Fruit fly (Drosophila melanogaster) whole organism, embryonic: ENCODE data around the gene Rab3-GAP.

Experiments used
- ATbp ChIP-seq: fragments of 200-800 bp; sonication (Bioruptor generic); optimal IDR thresholded peaks from 2 replicates; lab custom pipeline; 2017; ENCODE audit warnings: missing biosample characterization, mild to moderate bottlenecking, missing genetic modification characterization, missing genetic modification reagents
- CG10366 ChIP-seq: fragments of 200-800 bp; sonication (Bioruptor generic); IDR thresholded peaks from 2 replicates; pipeline ENCODE4 v1.3.6; 2022; ENCODE audit warnings: missing biosample characterization, missing genetic modification characterization
- CG11398 ChIP-seq: fragments of 200-800 bp; sonication (Bioruptor generic); optimal IDR thresholded peaks from 2 replicates; lab custom pipeline; 2016; ENCODE audit warnings: missing biosample characterization, missing genetic modification characterization
- CG12104 ChIP-seq: fragments of 200-800 bp; sonication (Bioruptor generic); optimal IDR thresholded peaks from 3 replicates; lab custom pipeline; 2016; ENCODE audit warnings: missing biosample characterization, missing genetic modification characterization
- CG12155 ChIP-seq: fragments of 200-800 bp; sonication (Bioruptor generic); optimal IDR thresholded peaks from 3 replicates; lab custom pipeline; 2016; ENCODE audit warnings: missing biosample characterization, missing genetic modification characterization
- CG12769 ChIP-seq: fragments of 200-800 bp; sonication (Bioruptor generic); optimal IDR thresholded peaks from 2 replicates; lab custom pipeline; 2019; ENCODE audit warnings: missing biosample characterization, mild to moderate bottlenecking, missing genetic modification characterization, moderate library complexity
- CG13296 ChIP-seq: fragments of 200-800 bp; sonication (Bioruptor generic); optimal IDR thresholded peaks from 3 replicates; lab custom pipeline; 2018; ENCODE audit warnings: missing biosample characterization, mild to moderate bottlenecking, missing genetic modification characterization
- CG14014 ChIP-seq: fragments of 200-800 bp; sonication (Bioruptor generic); IDR thresholded peaks from 2 replicates; pipeline ENCODE4 v1.3.6; 2022; ENCODE audit warnings: missing biosample characterization, missing genetic modification characterization
- CG16779 ChIP-seq: fragments of 200-800 bp; sonication (Bioruptor generic); IDR thresholded peaks from 2 replicates; pipeline ENCODE4 v1.3.6; 2022; ENCODE audit warnings: missing biosample characterization, missing genetic modification characterization
- CG17829 ChIP-seq: fragments of 200-800 bp; optimal IDR thresholded peaks from 2 replicates; lab custom pipeline; 2019; ENCODE audit warnings: missing biosample characterization, mild to moderate bottlenecking, missing genetic modification characterization, moderate library complexity
- CG2712 ChIP-seq: fragments of 200-800 bp; optimal IDR thresholded peaks from 3 replicates; lab custom pipeline; 2019; ENCODE audit warnings: missing biosample characterization, mild to moderate bottlenecking, missing genetic modification characterization, moderate library complexity
- CG3163 ChIP-seq: fragments of 200-800 bp; sonication (Bioruptor generic); optimal IDR thresholded peaks from 3 replicates; lab custom pipeline; 2016; ENCODE audit warnings: missing biosample characterization, missing genetic modification characterization
- CG3281 ChIP-seq: fragments of 200-800 bp; sonication (Bioruptor generic); optimal IDR thresholded peaks from 3 replicates; lab custom pipeline; 2017; ENCODE audit warnings: missing biosample characterization, mild to moderate bottlenecking, missing genetic modification characterization
- CG42726 ChIP-seq: fragments of 200-800 bp; sonication (Bioruptor generic); IDR thresholded peaks from 2 replicates; pipeline ENCODE4 v1.3.6; 2022; ENCODE audit warnings: missing biosample characterization, missing genetic modification characterization; ENCODE audit not compliant: partially characterized antibody
- CG6175 ChIP-seq: fragments of 200-800 bp; sonication (Bioruptor generic); IDR thresholded peaks from 3 replicates; pipeline ENCODE4 v1.3.6; 2022; ENCODE audit warnings: missing biosample characterization, missing genetic modification characterization
- CG7357 ChIP-seq: fragments of 200-800 bp; sonication (Bioruptor generic); IDR thresholded peaks from 3 replicates; pipeline ENCODE4 v1.3.6; 2022; ENCODE audit warnings: missing biosample characterization, missing genetic modification characterization
- CG7556 ChIP-seq: fragments of 200-800 bp; sonication (Bioruptor generic); optimal IDR thresholded peaks from 2 replicates; lab custom pipeline; 2017; ENCODE audit warnings: missing biosample characterization, mild to moderate bottlenecking, missing genetic modification characterization
- CG7745 ChIP-seq: fragments of 200-800 bp; sonication (Bioruptor generic); optimal IDR thresholded peaks from 2 replicates; lab custom pipeline; 2018; ENCODE audit warnings: missing biosample characterization, mild to moderate bottlenecking, missing genetic modification characterization, moderate library complexity
- CG8359 ChIP-seq: fragments of 200-800 bp; sonication (Bioruptor generic); optimal IDR thresholded peaks from 2 replicates; lab custom pipeline; 2017; ENCODE audit warnings: missing biosample characterization, mild to moderate bottlenecking, missing genetic modification characterization, borderline replicate concordance
- CG9876 ChIP-seq: fragments of 200-800 bp; sonication (Bioruptor generic); optimal IDR thresholded peaks from 2 replicates; lab custom pipeline; 2016; ENCODE audit warnings: missing biosample characterization, missing genetic modification characterization
- D19A ChIP-seq: fragments of 200-800 bp; optimal IDR thresholded peaks from 3 replicates; lab custom pipeline; 2019; ENCODE audit warnings: missing biosample characterization, mild to moderate bottlenecking, missing genetic modification characterization, moderate library complexity
- Dbx ChIP-seq: fragments of 200-800 bp; sonication (Bioruptor generic); IDR thresholded peaks from 3 replicates; pipeline ENCODE4 v1.3.6; 2022; ENCODE audit warnings: missing biosample characterization, missing genetic modification characterization
- Dek ChIP-seq: fragments of 200-800 bp; sonication (Bioruptor generic); optimal IDR thresholded peaks from 3 replicates; lab custom pipeline; 2019; ENCODE audit warnings: missing biosample characterization, mild to moderate bottlenecking, missing genetic modification characterization, moderate library complexity
- Fer3 ChIP-seq: fragments of 200-800 bp; sonication (Bioruptor generic); optimal IDR thresholded peaks from 2 replicates; lab custom pipeline; 2018; ENCODE audit warnings: missing biosample characterization, mild to moderate bottlenecking, missing genetic modification characterization, moderate library complexity
- Gsc ChIP-seq: fragments of 200-800 bp; sonication (Bioruptor generic); IDR thresholded peaks from 2 replicates; pipeline ENCODE4 v1.3.6; 2022; ENCODE audit warnings: missing biosample characterization, missing genetic modification characterization
- Myb ChIP-seq: fragments of 200-800 bp; sonication (Bioruptor generic); optimal IDR thresholded peaks from 2 replicates; lab custom pipeline; 2016; ENCODE audit warnings: missing biosample characterization, missing genetic modification characterization
- NC2α ChIP-seq: fragments of 200-800 bp; sonication (Bioruptor generic); optimal IDR thresholded peaks from 2 replicates; lab custom pipeline; 2016; ENCODE audit warnings: missing biosample characterization, missing genetic modification characterization
- Opbp ChIP-seq: fragments of 200-800 bp; sonication (Bioruptor generic); IDR thresholded peaks from 3 replicates; pipeline ENCODE4 v1.3.6; 2022; ENCODE audit warnings: missing biosample characterization, missing genetic modification characterization; ENCODE audit not compliant: partially characterized antibody
- Poxn ChIP-seq: fragments of 200-800 bp; sonication (Bioruptor generic); IDR thresholded peaks from 2 replicates; pipeline ENCODE4 v1.3.6; 2022; ENCODE audit warnings: missing biosample characterization, missing genetic modification characterization
- Taf1 ChIP-seq: fragments of 200-800 bp; sonication (Bioruptor generic); IDR thresholded peaks from 2 replicates; pipeline ENCODE4 v1.3.6; 2022; ENCODE audit warnings: missing biosample characterization, missing genetic modification characterization
- YL-1 ChIP-seq: fragments of 200-800 bp; sonication (Bioruptor generic); optimal IDR thresholded peaks from 3 replicates; lab custom pipeline; 2017; ENCODE audit warnings: missing biosample characterization, mild to moderate bottlenecking, missing genetic modification characterization
- abd-A ChIP-seq: fragments of 200-800 bp; sonication (Bioruptor generic); optimal IDR thresholded peaks from 3 replicates; lab custom pipeline; 2019; ENCODE audit warnings: missing biosample characterization, mild to moderate bottlenecking, missing genetic modification characterization, moderate library complexity
- ato ChIP-seq: fragments of 200-800 bp; sonication (Bioruptor generic); IDR thresholded peaks from 2 replicates; pipeline ENCODE4 v1.3.6; 2022; ENCODE audit warnings: missing biosample characterization, missing genetic modification characterization; ENCODE audit not compliant: partially characterized antibody
- dati ChIP-seq: fragments of 200-800 bp; sonication (Bioruptor generic); IDR thresholded peaks from 2 replicates; pipeline ENCODE4 v1.3.6; 2022; ENCODE audit warnings: missing biosample characterization, missing genetic modification characterization
- disco-r ChIP-seq: fragments of 200-800 bp; sonication (Bioruptor generic); optimal IDR thresholded peaks from 2 replicates; lab custom pipeline; 2016; ENCODE audit warnings: missing biosample characterization, missing genetic modification characterization
- dm ChIP-seq: fragments of 200-800 bp; sonication (Bioruptor generic); optimal IDR thresholded peaks from 3 replicates; lab custom pipeline; 2016; ENCODE audit warnings: missing biosample characterization, missing genetic modification characterization
- ems ChIP-seq: fragments of 200-800 bp; sonication (Bioruptor generic); optimal IDR thresholded peaks from 3 replicates; lab custom pipeline; 2016; ENCODE audit warnings: missing biosample characterization, missing genetic modification characterization
- gro ChIP-seq: fragments of 200-800 bp; sonication (Bioruptor generic); optimal IDR thresholded peaks from 2 replicates; lab custom pipeline; 2016; ENCODE audit warnings: missing biosample characterization, missing genetic modification characterization
- jigr1 ChIP-seq: fragments of 200-800 bp; sonication (Bioruptor generic); IDR thresholded peaks from 3 replicates; pipeline ENCODE4 v1.3.6; 2022; ENCODE audit warnings: missing biosample characterization, missing genetic modification characterization
- lab ChIP-seq: fragments of 200-800 bp; sonication (Bioruptor generic); optimal IDR thresholded peaks from 3 replicates; lab custom pipeline; 2017; ENCODE audit warnings: missing biosample characterization, missing genetic modification characterization, mild to moderate bottlenecking, moderate library complexity, missing genetic modification reagents
- luna ChIP-seq: fragments of 200-800 bp; sonication (Bioruptor generic); optimal IDR thresholded peaks from 2 replicates; lab custom pipeline; 2016; ENCODE audit warnings: missing biosample characterization, missing genetic modification characterization
- maf-S ChIP-seq: fragments of 200-800 bp; sonication (Bioruptor generic); optimal IDR thresholded peaks from 2 replicates; lab custom pipeline; 2016; ENCODE audit warnings: missing biosample characterization, missing genetic modification characterization
- org-1 ChIP-seq: fragments of 200-800 bp; sonication (Bioruptor generic); optimal IDR thresholded peaks from 2 replicates; lab custom pipeline; 2017; ENCODE audit warnings: missing biosample characterization, missing genetic modification characterization
- pnt ChIP-seq: fragments of 200-800 bp; sonication (Bioruptor generic); optimal IDR thresholded peaks from 3 replicates; lab custom pipeline; 2016; ENCODE audit warnings: missing biosample characterization, missing genetic modification characterization
- run ChIP-seq: fragments of 200-800 bp; sonication (Bioruptor generic); optimal IDR thresholded peaks from 3 replicates; lab custom pipeline; 2018; ENCODE audit warnings: missing biosample characterization, mild to moderate bottlenecking, missing genetic modification characterization
- tll ChIP-seq, 2 experiments: fragments of 200-800 bp in 1 of 2; fragments of >200 bp in 1 of 2; sonication (Bioruptor generic) in 1 of 2; optimal IDR thresholded peaks; 2 replicates each; lab custom pipeline; 2017 to 2019; ENCODE audit warnings: missing biosample characterization in 2 of 2, missing genetic modification characterization in 2 of 2, mild to moderate bottlenecking in 1 of 2, moderate library complexity in 1 of 2
- trh ChIP-seq: fragments of 200-800 bp; sonication (Bioruptor generic); optimal IDR thresholded peaks from 2 replicates; lab custom pipeline; 2016; ENCODE audit warnings: missing biosample characterization, missing genetic modification characterization
- tx ChIP-seq: fragments of 200-800 bp; sonication (Bioruptor generic); optimal IDR thresholded peaks from 2 replicates; lab custom pipeline; 2016; ENCODE audit warnings: missing biosample characterization, missing genetic modification characterization
- wor ChIP-seq: fragments of 200-800 bp; sonication (Bioruptor generic); IDR thresholded peaks from 2 replicates; pipeline ENCODE4 v1.3.6; 2022; ENCODE audit warnings: missing biosample characterization, missing genetic modification characterization

The Rab3-GAP gene

DNA sequence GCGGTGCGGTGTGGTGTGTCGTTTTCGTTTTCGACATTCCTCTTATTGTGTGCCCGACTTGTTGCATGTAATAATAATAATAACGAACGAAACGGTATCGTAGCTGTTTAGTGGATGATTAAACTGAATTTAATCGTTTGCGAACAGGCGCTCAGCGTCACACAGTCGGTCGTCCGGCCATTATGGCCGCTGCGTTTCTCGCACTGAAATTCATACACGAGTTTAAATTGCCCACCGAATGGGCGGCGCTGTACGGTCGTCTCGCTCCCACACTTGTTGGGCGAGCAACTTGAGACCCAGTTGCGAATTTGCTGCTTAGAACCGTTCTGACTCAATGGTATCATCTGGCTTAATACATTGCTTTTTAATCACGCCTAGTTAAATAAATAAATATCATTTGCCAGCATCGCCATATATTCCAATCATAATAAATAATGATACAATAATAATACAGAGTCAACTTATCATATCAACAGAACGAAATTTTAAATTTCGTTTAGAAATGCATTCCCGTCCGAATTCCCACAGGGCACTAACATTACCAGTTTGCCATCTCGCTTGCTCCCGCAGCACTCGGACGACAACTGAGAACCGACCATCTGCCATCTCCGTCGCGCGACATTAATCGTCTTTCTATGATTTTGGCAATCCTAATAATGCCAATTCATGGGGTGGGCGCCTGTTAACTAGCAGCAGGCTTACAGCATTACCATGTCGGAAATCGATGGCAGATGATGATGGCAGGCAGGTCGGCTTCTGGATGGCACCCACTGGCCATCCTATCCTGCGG, 51.9 kb downstream of the Rab3-GAP start (continued):
- peak; percentile 94 for TF ChIP-seq lab (GFP tag; lab: Kevin White, UChicago)
- TF ChIP-seq CG12769 (tag; lab: Kevin White, UChicago): peak; percentile 94
- TF ChIP-seq CG7357 (GFP tag; lab: Robert Waterston, UW): peak; percentile 87
- TF ChIP-seq CG7556 (GFP tag; lab: Kevin White, UChicago): peak; percentile 95
- TF ChIP-seq wor (GFP tag; lab: Robert Waterston, UW): no peak
- peak; percentile 92 for TF ChIP-seq org-1 (GFP tag; lab: Kevin White, UChicago)
- TF ChIP-seq dm (GFP tag; lab: Kevin White, UChicago): peak; percentile 45
- peak; percentile 63 for TF ChIP-seq maf-S (GFP tag; lab: Kevin White, UChicago)
- no peak for TF ChIP-seq CG42726 (GFP tag; lab: Robert Waterston, UW)
- peak; percentile 83 for TF ChIP-seq D19A (tag; lab: Kevin White, UChicago)
- peak; percentile 72 for TF ChIP-seq tx (GFP tag; lab: Kevin White, UChicago)
- TF ChIP-seq run (tag; lab: Kevin White, UChicago): peak; percentile 27
- peak; percentile 100 for TF ChIP-seq abd-A (tag; lab: Kevin White, UChicago)
- no peak for TF ChIP-seq ato (GFP tag; lab: Robert Waterston, UW)
- no peak for TF ChIP-seq CG7745 (tag; lab: Kevin White, UChicago)
- no peak for TF ChIP-seq CG10366 (GFP tag; lab: Robert Waterston, UW)
- TF ChIP-seq CG3163 (GFP tag; lab: Kevin White, UChicago): no peak
- TF ChIP-seq CG16779 (GFP tag; lab: Robert Waterston, UW): no peak
- TF ChIP-seq trh (GFP tag; lab: Kevin White, UChicago): peak; percentile 85
- no peak for TF ChIP-seq jigr1
- no peak for TF ChIP-seq luna
- no peak for TF ChIP-seq CG6175 (GFP tag; lab: Robert Waterston, UW)
- TF ChIP-seq Gsc: no peak
- TF ChIP-seq tll (GFP tag; optimal IDR thresholded peaks at IDR 0.05; lab: Kevin White, UChicago): peak in 1 of 2 experiments; percentile 91
- TF ChIP-seq CG11398: peak; percentile 56
- no peak for TF ChIP-seq Dbx (GFP tag; lab: Robert Waterston, UW)
- TF ChIP-seq CG3281: peak; percentile 96
- peak; percentile 62 for TF ChIP-seq disco-r (GFP tag; lab: Kevin White, UChicago)
- peak; percentile 93 for TF ChIP-seq CG2712 (tag; lab: Kevin White, UChicago)
- peak; percentile 68 for TF ChIP-seq CG12104
- no peak for TF ChIP-seq Opbp (GFP tag; lab: Robert Waterston, UW)
- peak; percentile 91 for TF ChIP-seq CG17829 (tag; lab: Kevin White, UChicago)
- peak; percentile 77 for TF ChIP-seq CG8359 (GFP tag; lab: Kevin White, UChicago)
- peak; percentile 94 for TF ChIP-seq Fer3
- peak; percentile 68 for TF ChIP-seq NC2α (GFP tag; lab: Kevin White, UChicago)
- TF ChIP-seq ems (GFP tag; lab: Kevin White, UChicago): peak; percentile 84
- peak; percentile 89 for TF ChIP-seq ATbp (GFP tag; lab: Kevin White, UChicago)
- TF ChIP-seq CG14014 (GFP tag; lab: Robert Waterston, UW): no peak
- peak; percentile 67 for TF ChIP-seq pnt
- no peak for TF ChIP-seq dati (GFP tag; lab: Robert Waterston, UW)
- TF ChIP-seq Myb: peak; percentile 20
- peak; percentile 77 for TF ChIP-seq YL-1 (GFP tag; lab: Kevin White, UChicago)
- TF ChIP-seq CG12155: peak; percentile 85
- no peak for TF ChIP-seq CG9876 (GFP tag; lab: Kevin White, UChicago)
- TF ChIP-seq CG13296 (GFP tag; lab: Kevin White, UChicago): peak; percentile 94
- no peak for TF ChIP-seq Taf1 (GFP tag; lab: Robert Waterston, UW)
- TF ChIP-seq Poxn (GFP tag; lab: Robert Waterston, UW): no peak
- TF ChIP-seq gro (GFP tag; lab: Kevin White, UChicago): no peak
- peak; percentile 93 for TF ChIP-seq Dek (tag; lab: Kevin White, UChicago)
